Fruit fly (Drosophila melanogaster) Kc167 (cell line): ENCODE data around the gene mxc.

Source experiments
- Myc ChIP-seq: fragments of >200 bp; optimal IDR thresholded peaks from 2 replicates; lab custom pipeline; 2017; ENCODE audit warnings: missing external identifiers
- Sin3A ChIP-seq: fragments of >200 bp; optimal IDR thresholded peaks from 2 replicates; lab custom pipeline; 2018; ENCODE audit warnings: missing external identifiers
- h ChIP-seq: fragments of >200 bp; optimal IDR thresholded peaks from 3 replicates; lab custom pipeline; 2018; ENCODE audit warnings: missing external identifiers
- insv ChIP-seq: fragments of >200 bp; optimal IDR thresholded peaks from 3 replicates; lab custom pipeline; 2018; ENCODE audit warnings: missing external identifiers
- psq ChIP-seq: fragments of >200 bp; optimal IDR thresholded peaks from 2 replicates; lab custom pipeline; 2017; ENCODE audit warnings: missing external identifiers
- ttk ChIP-seq: sonication (Bioruptor generic); optimal IDR thresholded peaks from 2 replicates; lab custom pipeline; 2017; ENCODE audit warnings: missing external identifiers

The mxc gene

dm6 chrX:9193604-9194003 lies 49.7 kb downstream of the mxc start, which contains the start of gene CG12106:
Gene CG12106 (plus strand): TSS chrX:9193898.
- TF ChIP-seq Sin3A (no peak), insv (lab: Kevin White, UChicago) (no peak), Myc (lab: Kevin White, UChicago) (no peak), ttk (lab: Kevin White, UChicago) (no peak), h (lab: Kevin White, UChicago) (no peak), psq (no peak)

dm6 chrX:9192429-9192828 lies 50.8 kb downstream of the mxc start, which contains the start of gene CG12056:
Gene CG12056 (plus strand): TSS chrX:9192669.
- TF ChIP-seq insv (lab: Kevin White, UChicago) (no peak), h (lab: Kevin White, UChicago) (no peak), Myc (lab: Kevin White, UChicago) (no peak)

- TF ChIP-seq ttk (lab: Kevin White, UChicago) (no peak), Myc (lab: Kevin White, UChicago) (no peak), h (lab: Kevin White, UChicago) (no peak), psq (no peak), insv (lab: Kevin White, UChicago) (no peak), Sin3A (no peak)
Measured at dm6 chrX:9191357-9191756, 51.9 kb downstream of the mxc start, which contains the start of gene CG12057. Gene CG12057 (plus strand): TSS chrX:9191657.

dm6 chrX:9190555-9191184 lies 52.6 kb downstream of the mxc start, which contains the start of gene CG12115:
Gene CG12115 (minus strand): TSS chrX:9190605.
- TF ChIP-seq Sin3A: no peak
- TF ChIP-seq insv (lab: Kevin White, UChicago): no peak
- TF ChIP-seq h (lab: Kevin White, UChicago): no peak

- no peak for TF ChIP-seq h (lab: Kevin White, UChicago)
Measured at dm6 chrX:9187429-9187828, 55.8 kb downstream of the mxc start.
